Fruit fly (Drosophila melanogaster): ENCODE results near the gene CG31998.

- TF ChIP-seq h (GFP tag; optimal IDR thresholded peaks at IDR 0.05) (no peak), sage (GFP tag; optimal IDR thresholded peaks at IDR 0.05) (no peak), pan (optimal IDR thresholded peaks at IDR 0.05) (no peak), Hr78 (GFP tag; optimal IDR thresholded peaks at IDR 0.05) (no peak), usp (GFP tag; optimal IDR thresholded peaks at IDR 0.05) (no peak)
Measured at dm6 chr4:226751-227150, 21.0 kb upstream of the CG31998 start.

All from whole organism, wandering third instar larva.